Fruit fly (Drosophila melanogaster) whole organism, embryonic: ENCODE data around the gene CG33108.

Experiments
- Asciz ChIP-seq: fragments of 200-800 bp; sonication (Bioruptor generic); optimal IDR thresholded peaks from 2 replicates; lab custom pipeline; 2017; ENCODE audit warnings: missing biosample characterization, mild to moderate bottlenecking, missing genetic modification characterization, missing genetic modification reagents
- B-H1 ChIP-seq: fragments of 200-800 bp; sonication (Bioruptor generic); IDR thresholded peaks from 3 replicates; pipeline ENCODE4 v1.3.6; 2022; ENCODE audit warnings: missing biosample characterization, missing genetic modification characterization
- CG10462 ChIP-seq: fragments of 200-800 bp; sonication (Bioruptor generic); optimal IDR thresholded peaks from 2 replicates; lab custom pipeline; 2016; ENCODE audit warnings: missing biosample characterization, missing genetic modification characterization
- CG10959 ChIP-seq: fragments of 200-800 bp; sonication (Bioruptor generic); IDR thresholded peaks from 2 replicates; pipeline ENCODE4 v1.3.6; 2022; ENCODE audit warnings: missing biosample characterization, missing genetic modification characterization
- CG11093 ChIP-seq: fragments of 200-800 bp; sonication (Bioruptor generic); IDR thresholded peaks from 3 replicates; pipeline ENCODE4 v1.3.6; 2022; ENCODE audit warnings: missing biosample characterization, missing genetic modification characterization
- CG11247 ChIP-seq: fragments of 200-800 bp; sonication (Bioruptor generic); IDR thresholded peaks from 2 replicates; pipeline ENCODE4 v1.3.6; 2022; ENCODE audit warnings: missing biosample characterization, missing genetic modification characterization
- CG14710 ChIP-seq: fragments of 200-800 bp; sonication (Bioruptor generic); optimal IDR thresholded peaks from 3 replicates; lab custom pipeline; 2019; ENCODE audit warnings: missing biosample characterization, mild to moderate bottlenecking, missing genetic modification characterization, moderate library complexity
- CG15269 ChIP-seq: fragments of 200-800 bp; sonication (Bioruptor generic); optimal IDR thresholded peaks from 2 replicates; lab custom pipeline; 2018; ENCODE audit warnings: missing biosample characterization, mild to moderate bottlenecking, missing genetic modification characterization, moderate library complexity
- CG15479 ChIP-seq: fragments of 200-800 bp; sonication (Bioruptor generic); optimal IDR thresholded peaks from 3 replicates; lab custom pipeline; 2019; ENCODE audit warnings: missing biosample characterization, mild to moderate bottlenecking, missing genetic modification characterization, moderate library complexity
- CG17568 ChIP-seq: fragments of 200-800 bp; sonication (Bioruptor generic); optimal IDR thresholded peaks from 2 replicates; lab custom pipeline; 2018; ENCODE audit warnings: missing biosample characterization, mild to moderate bottlenecking, missing genetic modification characterization, moderate library complexity
- CG1792 ChIP-seq: fragments of 200-800 bp; sonication (Bioruptor generic); optimal IDR thresholded peaks from 2 replicates; lab custom pipeline; 2016; ENCODE audit warnings: missing biosample characterization, missing genetic modification characterization
- CG18619 ChIP-seq: fragments of 200-800 bp; sonication (Bioruptor generic); optimal IDR thresholded peaks from 3 replicates; lab custom pipeline; 2017; ENCODE audit warnings: missing biosample characterization, mild to moderate bottlenecking, missing genetic modification characterization
- CG2202 ChIP-seq: fragments of 200-800 bp; sonication (Bioruptor generic); optimal IDR thresholded peaks from 2 replicates; lab custom pipeline; 2018; ENCODE audit warnings: missing biosample characterization, mild to moderate bottlenecking, missing genetic modification characterization
- CG4424 ChIP-seq: fragments of 200-800 bp; sonication (Bioruptor generic); optimal IDR thresholded peaks from 3 replicates; lab custom pipeline; 2016; ENCODE audit warnings: missing biosample characterization, missing genetic modification characterization
- CG4820 ChIP-seq: fragments of 200-800 bp; sonication (Bioruptor generic); optimal IDR thresholded peaks from 3 replicates; lab custom pipeline; 2016; ENCODE audit warnings: missing biosample characterization, missing genetic modification characterization
- CG8359 ChIP-seq: fragments of 200-800 bp; sonication (Bioruptor generic); optimal IDR thresholded peaks from 2 replicates; lab custom pipeline; 2017; ENCODE audit warnings: missing biosample characterization, mild to moderate bottlenecking, missing genetic modification characterization, borderline replicate concordance
- CG8944 ChIP-seq: fragments of 200-800 bp; sonication (Bioruptor generic); optimal IDR thresholded peaks from 3 replicates; lab custom pipeline; 2016; ENCODE audit warnings: missing biosample characterization, missing genetic modification characterization
- CrebB ChIP-seq: fragments of 200-800 bp; sonication (Bioruptor generic); optimal IDR thresholded peaks from 3 replicates; lab custom pipeline; 2018; ENCODE audit warnings: missing biosample characterization, mild to moderate bottlenecking, missing genetic modification characterization
- Dip2 ChIP-seq: fragments of 200-800 bp; sonication (Bioruptor generic); IDR thresholded peaks from 2 replicates; pipeline ENCODE4 v1.3.6; 2022; ENCODE audit warnings: missing biosample characterization, missing genetic modification characterization
- Fer1 ChIP-seq: fragments of 200-800 bp; sonication (Bioruptor generic); optimal IDR thresholded peaks from 2 replicates; lab custom pipeline; 2017; ENCODE audit warnings: missing biosample characterization, mild to moderate bottlenecking, missing genetic modification characterization
- Gug ChIP-seq: fragments of 200-800 bp; sonication (Bioruptor generic); IDR thresholded peaks from 4 replicates; pipeline ENCODE4 v1.3.6; 2022; ENCODE audit warnings: missing biosample characterization, missing genetic modification characterization
- Hr3 ChIP-seq: fragments of 200-800 bp; sonication (Bioruptor generic); optimal IDR thresholded peaks from 3 replicates; lab custom pipeline; 2016; ENCODE audit warnings: missing biosample characterization, missing genetic modification characterization
- Hr78 ChIP-seq, 2 experiments: fragments of 200-800 bp in 1 of 2; fragments of >200 bp in 1 of 2; sonication (Bioruptor generic) in 1 of 2; optimal IDR thresholded peaks; 2 replicates each; lab custom pipeline; 2017 to 2019; ENCODE audit warnings: missing biosample characterization in 2 of 2, missing genetic modification characterization in 2 of 2, mild to moderate bottlenecking in 1 of 2, moderate library complexity in 1 of 2
- Jarid2 ChIP-seq: fragments of 200-800 bp; sonication (Bioruptor generic); optimal IDR thresholded peaks from 3 replicates; lab custom pipeline; 2017; ENCODE audit warnings: mild to moderate bottlenecking, missing biosample characterization, missing genetic modification reagents, missing genetic modification characterization
- NfI ChIP-seq: fragments of 200-800 bp; sonication (Bioruptor generic); optimal IDR thresholded peaks from 3 replicates; lab custom pipeline; 2018; ENCODE audit warnings: missing biosample characterization, mild to moderate bottlenecking, missing genetic modification characterization, moderate library complexity
- Opbp ChIP-seq: fragments of 200-800 bp; sonication (Bioruptor generic); IDR thresholded peaks from 3 replicates; pipeline ENCODE4 v1.3.6; 2022; ENCODE audit warnings: missing biosample characterization, missing genetic modification characterization; ENCODE audit not compliant: partially characterized antibody
- Optix ChIP-seq: fragments of 200-800 bp; sonication (Bioruptor generic); IDR thresholded peaks from 3 replicates; pipeline ENCODE4 v1.3.6; 2022; ENCODE audit warnings: missing biosample characterization, missing genetic modification characterization
- Sox100B ChIP-seq: fragments of 200-800 bp; sonication (Bioruptor generic); optimal IDR thresholded peaks from 3 replicates; lab custom pipeline; 2018; ENCODE audit warnings: missing biosample characterization, mild to moderate bottlenecking, missing genetic modification characterization
- Spps ChIP-seq: fragments of 200-800 bp; sonication (Bioruptor generic); optimal IDR thresholded peaks from 2 replicates; lab custom pipeline; 2018; ENCODE audit warnings: missing biosample characterization, mild to moderate bottlenecking, missing genetic modification characterization
- Vsx1 ChIP-seq: fragments of 200-800 bp; sonication (Bioruptor generic); optimal IDR thresholded peaks from 2 replicates; lab custom pipeline; 2017; ENCODE audit warnings: missing biosample characterization, mild to moderate bottlenecking, missing genetic modification characterization, missing genetic modification reagents
- bowl ChIP-seq: fragments of 200-800 bp; sonication (Bioruptor generic); IDR thresholded peaks from 2 replicates; pipeline ENCODE4 v1.3.6; 2022; ENCODE audit warnings: missing biosample characterization, missing genetic modification characterization
- dysf ChIP-seq: fragments of 200-800 bp; sonication (Bioruptor generic); IDR thresholded peaks from 3 replicates; pipeline ENCODE4 v1.3.6; 2022; ENCODE audit warnings: missing biosample characterization, missing genetic modification characterization
- esg ChIP-seq: fragments of 200-800 bp; sonication (Bioruptor generic); conservative IDR thresholded peaks from 2 replicates; pipeline ENCODE4 v1.3.6; 2022; ENCODE audit warnings: missing biosample characterization, missing genetic modification characterization
- h ChIP-seq: fragments of >200 bp; optimal IDR thresholded peaks from 2 replicates; lab custom pipeline; 2017
- hbn ChIP-seq: fragments of 200-800 bp; sonication (Bioruptor generic); IDR thresholded peaks from 2 replicates; pipeline ENCODE4 v1.3.6; 2022; ENCODE audit warnings: missing biosample characterization, missing genetic modification characterization; ENCODE audit not compliant: partially characterized antibody
- hkb ChIP-seq, 2 experiments: fragments of 200-800 bp in 1 of 2; fragments of >200 bp in 1 of 2; sonication (Bioruptor generic) in 1 of 2; IDR thresholded peaks in 1 of 2; optimal IDR thresholded peaks in 1 of 2; 2 replicates each; pipeline versions ENCODE4 v1.3.6 to Lab custom; 2017 to 2022; ENCODE audit warnings: missing biosample characterization in 1 of 2, missing genetic modification characterization in 1 of 2
- hth ChIP-seq: fragments of >200 bp; optimal IDR thresholded peaks from 2 replicates; lab custom pipeline; 2017; ENCODE audit warnings: inconsistent platforms
- inv ChIP-seq: fragments of 200-800 bp; sonication (Bioruptor generic); IDR thresholded peaks from 2 replicates; pipeline ENCODE4 v1.3.6; 2022; ENCODE audit warnings: missing biosample characterization, missing genetic modification characterization; ENCODE audit not compliant: partially characterized antibody
- kay ChIP-seq: fragments of 200-800 bp; sonication (Bioruptor generic); optimal IDR thresholded peaks from 2 replicates; lab custom pipeline; 2016; ENCODE audit warnings: missing biosample characterization, missing genetic modification characterization
- maf-S ChIP-seq: fragments of 200-800 bp; sonication (Bioruptor generic); optimal IDR thresholded peaks from 2 replicates; lab custom pipeline; 2016; ENCODE audit warnings: missing biosample characterization, missing genetic modification characterization
- nerfin-1 ChIP-seq: fragments of 200-800 bp; sonication (Bioruptor generic); optimal IDR thresholded peaks from 3 replicates; lab custom pipeline; 2019; ENCODE audit warnings: missing biosample characterization, mild to moderate bottlenecking, missing genetic modification characterization, moderate library complexity
- otp ChIP-seq: fragments of 200-800 bp; sonication (Bioruptor generic); IDR thresholded peaks from 3 replicates; pipeline ENCODE4, ENCODE4 v1.3.6; 2022; ENCODE audit warnings: missing biosample characterization, missing genetic modification characterization
- pb ChIP-seq: fragments of 200-800 bp; sonication (Bioruptor generic); optimal IDR thresholded peaks from 3 replicates; lab custom pipeline; 2016; ENCODE audit warnings: missing biosample characterization, missing genetic modification characterization
- pita ChIP-seq: fragments of 200-800 bp; sonication (Bioruptor generic); optimal IDR thresholded peaks from 2 replicates; lab custom pipeline; 2017; ENCODE audit warnings: missing biosample characterization, mild to moderate bottlenecking, missing genetic modification characterization
- rib ChIP-seq: fragments of 200-800 bp; sonication (Bioruptor generic); IDR thresholded peaks from 2 replicates; pipeline ENCODE4 v1.3.6; 2022; ENCODE audit warnings: missing biosample characterization, missing genetic modification characterization
- run ChIP-seq: fragments of 200-800 bp; sonication (Bioruptor generic); optimal IDR thresholded peaks from 3 replicates; lab custom pipeline; 2018; ENCODE audit warnings: missing biosample characterization, mild to moderate bottlenecking, missing genetic modification characterization
- sima ChIP-seq: fragments of 200-800 bp; sonication (Bioruptor generic); optimal IDR thresholded peaks from 2 replicates; lab custom pipeline; 2016; ENCODE audit warnings: missing biosample characterization, missing genetic modification characterization
- stwl ChIP-seq: fragments of 200-800 bp; sonication (Bioruptor generic); optimal IDR thresholded peaks from 3 replicates; lab custom pipeline; 2018; ENCODE audit warnings: missing biosample characterization, mild to moderate bottlenecking, missing genetic modification characterization, moderate library complexity
- toy ChIP-seq: fragments of 200-800 bp; sonication (Bioruptor generic); IDR thresholded peaks from 2 replicates; pipeline ENCODE4 v1.3.6; 2022; ENCODE audit warnings: missing biosample characterization, missing genetic modification characterization
- trh ChIP-seq: fragments of 200-800 bp; sonication (Bioruptor generic); optimal IDR thresholded peaks from 2 replicates; lab custom pipeline; 2016; ENCODE audit warnings: missing biosample characterization, missing genetic modification characterization
- vvl ChIP-seq: fragments of 200-800 bp; sonication (Bioruptor generic); IDR thresholded peaks from 2 replicates; pipeline ENCODE4 v1.3.6; 2022; ENCODE audit warnings: missing biosample characterization, missing genetic modification characterization

The CG33108 gene

DNA sequence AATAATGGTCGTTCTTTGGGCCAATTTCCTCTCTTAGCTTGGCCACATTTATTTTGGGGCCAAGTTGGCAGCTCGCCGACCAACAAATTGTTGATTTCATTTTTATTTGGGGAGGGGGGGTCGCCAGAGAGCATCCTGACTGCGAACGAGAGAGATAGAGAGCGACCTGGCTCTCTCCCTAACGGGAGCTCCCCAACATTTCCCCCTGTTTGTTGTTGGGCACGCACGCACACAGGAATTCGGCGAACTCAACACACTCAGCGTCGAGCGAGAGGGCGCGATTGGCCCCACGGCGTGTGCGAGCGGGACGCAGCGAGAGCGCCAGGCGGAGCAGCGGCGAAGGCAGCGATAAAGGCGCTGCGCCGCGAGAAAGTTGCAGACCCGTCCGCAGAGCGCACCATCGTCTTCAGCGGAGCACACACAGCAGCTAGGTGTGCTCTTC is 32.7 kb upstream of the CG33108 start, which contains the start of gene CG31140 (continued):
- TF ChIP-seq CG4820 (GFP tag; lab: Kevin White, UChicago): no peak
- TF ChIP-seq hbn: no peak
- no peak for TF ChIP-seq CG1792
- no peak for TF ChIP-seq CG10959
- TF ChIP-seq CG10462: no peak
- TF ChIP-seq vvl (GFP tag; lab: Robert Waterston, UW): no peak
- TF ChIP-seq toy (GFP tag; lab: Robert Waterston, UW): 0 out of 2 replicates have a peak, but pooled peaks have one; percentile 32
- no peak for TF ChIP-seq CG18619
- 0 out of 3 replicates have a peak, but pooled peaks have one; percentile 21 for TF ChIP-seq otp
- no peak for TF ChIP-seq dysf
- TF ChIP-seq pb (GFP tag; lab: Kevin White, UChicago): peak; percentile 43
- no peak for TF ChIP-seq CrebB
- no peak for TF ChIP-seq CG14710 (tag; lab: Kevin White, UChicago)
- no peak for TF ChIP-seq maf-S (GFP tag; lab: Kevin White, UChicago)
- no peak for TF ChIP-seq CG8359
- TF ChIP-seq hkb (optimal IDR thresholded peaks at IDR 0.05; lab: Kevin White, UChicago): no peak
- 0 out of 2 replicates have a peak, but pooled peaks have one; percentile 26 for TF ChIP-seq hkb (GFP tag; IDR thresholded peaks at IDR 0.05; lab: Robert Waterston, UW)
- TF ChIP-seq Sox100B (GFP tag; lab: Kevin White, UChicago): no peak
- no peak for TF ChIP-seq bowl (GFP tag; lab: Robert Waterston, UW)
- TF ChIP-seq Asciz (GFP tag; lab: Kevin White, UChicago): no peak
- no peak for TF ChIP-seq hth (lab: Kevin White, UChicago)
- TF ChIP-seq Opbp (GFP tag; lab: Robert Waterston, UW): 0 out of 3 replicates have a peak, but pooled peaks have one; percentile 16
- no peak for TF ChIP-seq kay (GFP tag; lab: Kevin White, UChicago)
- TF ChIP-seq nerfin-1 (tag; lab: Kevin White, UChicago): peak; percentile 44
- no peak for TF ChIP-seq trh
- no peak for TF ChIP-seq NfI
- TF ChIP-seq CG11247 (GFP tag; lab: Robert Waterston, UW): no peak
- TF ChIP-seq Hr3 (GFP tag; lab: Kevin White, UChicago): no peak
- TF ChIP-seq Gug: no peak
- no peak for TF ChIP-seq CG11093 (GFP tag; lab: Robert Waterston, UW)
- TF ChIP-seq CG17568: no peak
- no peak for TF ChIP-seq esg (GFP tag; lab: Robert Waterston, UW)
- TF ChIP-seq Spps (tag; lab: Kevin White, UChicago): no peak
- no peak for TF ChIP-seq CG15479 (GFP tag; lab: Kevin White, UChicago)
- no peak for TF ChIP-seq Optix (GFP tag; lab: Robert Waterston, UW)
- TF ChIP-seq sima (GFP tag; lab: Kevin White, UChicago): no peak
- TF ChIP-seq Jarid2: peak; percentile 2
- TF ChIP-seq CG15269 (tag; lab: Kevin White, UChicago): no peak
- TF ChIP-seq stwl (tag; lab: Kevin White, UChicago): peak; percentile 34
- TF ChIP-seq rib: no peak
- TF ChIP-seq Dip2 (GFP tag; lab: Robert Waterston, UW): no peak
- TF ChIP-seq run: no peak
- TF ChIP-seq CG2202 (tag; lab: Kevin White, UChicago): no peak
- no peak for TF ChIP-seq CG8944
- no peak for TF ChIP-seq pita (GFP tag; lab: Kevin White, UChicago)
- TF ChIP-seq CG4424 (GFP tag; lab: Kevin White, UChicago): no peak
- TF ChIP-seq B-H1: no peak
- no peak for TF ChIP-seq h (lab: Kevin White, UChicago)
- TF ChIP-seq Hr78 (GFP tag; optimal IDR thresholded peaks at IDR 0.05; lab: Kevin White, UChicago): no peak
- TF ChIP-seq inv (GFP tag; lab: Robert Waterston, UW): no peak
- no peak for TF ChIP-seq Vsx1 (GFP tag; lab: Kevin White, UChicago)
- peak; percentile 67 for TF ChIP-seq Fer1
